Fruit fly (Drosophila melanogaster) ovary, adult (tissue): ENCODE measurements around the gene Gsc.

Source experiments
- CG17801 ChIP-seq: fragments of 200-800 bp; optimal IDR thresholded peaks from 2 replicates; lab custom pipeline; 2019; ENCODE audit warnings: missing biosample characterization, mild to moderate bottlenecking, missing genetic modification characterization, moderate library complexity; ENCODE audit not compliant: partially characterized antibody

Gsc gene

DNA sequence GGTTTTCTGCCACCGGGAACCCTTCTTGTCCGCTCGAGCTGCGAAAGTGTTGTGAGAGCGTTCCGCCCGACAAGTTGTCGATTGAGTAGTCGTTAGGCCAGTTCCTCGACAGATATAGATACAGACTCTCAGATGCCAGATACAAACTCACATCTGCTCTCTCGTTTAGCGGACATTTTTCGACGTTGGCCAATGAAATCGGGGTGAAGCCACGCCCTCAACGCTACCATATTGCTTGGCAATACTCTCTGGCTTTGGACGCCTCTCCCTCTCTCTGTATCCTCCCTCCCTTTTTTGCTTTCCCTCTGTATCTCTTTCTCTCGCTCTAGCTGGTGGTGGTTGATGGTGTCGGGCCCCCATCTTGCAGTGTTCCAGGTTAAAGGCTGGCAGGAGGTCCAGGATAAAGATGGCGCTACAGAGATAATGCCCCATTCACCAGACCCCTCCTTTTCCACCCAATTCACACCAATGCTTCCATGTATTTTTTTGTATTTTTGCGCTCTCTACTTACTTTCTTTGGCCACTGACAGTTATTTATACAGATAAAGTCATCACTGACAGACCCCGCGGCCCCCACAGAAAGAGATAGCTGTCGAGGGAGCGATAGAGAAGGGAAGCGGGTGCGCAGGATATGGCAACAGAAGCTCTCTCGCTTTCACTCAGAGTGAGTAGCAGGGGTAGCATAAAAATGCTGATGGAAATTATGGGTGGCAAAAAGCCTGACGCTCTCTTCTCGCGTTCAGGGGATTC lies at the start of gene Gsc:
Gene Gsc (minus strand): TSS at position 51 of the 750 bp plus-strand sequence.
- TF ChIP-seq CG17801 (GFP tag; lab: Kevin White, UChicago): no peak

DNA sequence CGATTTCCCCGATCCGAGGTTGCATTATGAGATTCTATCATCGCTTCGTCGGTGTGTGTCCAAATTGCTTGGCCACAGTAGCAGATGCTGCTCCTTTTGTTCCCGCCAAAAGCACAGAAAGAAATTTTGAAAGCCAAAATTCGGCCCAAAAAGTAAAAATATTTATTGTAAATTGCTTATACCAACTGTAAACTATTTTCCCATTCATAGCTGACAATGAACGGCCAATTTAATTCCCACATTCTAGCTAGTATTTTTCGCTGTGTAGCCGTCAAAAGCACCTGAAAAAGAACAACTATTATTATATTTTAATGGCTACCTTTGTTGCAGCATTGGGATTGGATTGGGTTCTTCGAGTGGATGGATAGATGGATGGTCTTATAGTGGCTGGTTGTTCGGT lies 42.0 kb upstream of the Gsc start:
- no peak for TF ChIP-seq CG17801 (GFP tag; lab: Kevin White, UChicago)

DNA sequence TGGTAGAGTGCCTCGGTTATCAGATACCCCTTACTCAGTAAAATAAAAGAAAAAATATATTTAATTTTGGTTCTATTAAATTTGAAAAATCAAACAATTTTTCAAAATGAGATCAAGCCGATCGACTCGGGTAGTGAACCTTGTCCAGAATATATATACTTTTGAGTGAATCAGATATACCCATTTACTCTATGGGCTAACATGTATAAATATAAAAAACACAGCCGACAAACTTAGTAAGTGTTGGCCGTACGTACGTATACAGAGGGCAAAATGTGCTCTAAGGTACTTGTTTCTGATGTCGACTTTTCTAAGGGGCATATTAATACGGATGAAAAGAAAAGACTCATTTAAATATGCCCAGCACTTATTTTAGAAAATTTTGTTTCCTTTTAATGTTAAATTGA lies 39.7 kb upstream of the Gsc start:
- TF ChIP-seq CG17801 (GFP tag; lab: Kevin White, UChicago): no peak

DNA sequence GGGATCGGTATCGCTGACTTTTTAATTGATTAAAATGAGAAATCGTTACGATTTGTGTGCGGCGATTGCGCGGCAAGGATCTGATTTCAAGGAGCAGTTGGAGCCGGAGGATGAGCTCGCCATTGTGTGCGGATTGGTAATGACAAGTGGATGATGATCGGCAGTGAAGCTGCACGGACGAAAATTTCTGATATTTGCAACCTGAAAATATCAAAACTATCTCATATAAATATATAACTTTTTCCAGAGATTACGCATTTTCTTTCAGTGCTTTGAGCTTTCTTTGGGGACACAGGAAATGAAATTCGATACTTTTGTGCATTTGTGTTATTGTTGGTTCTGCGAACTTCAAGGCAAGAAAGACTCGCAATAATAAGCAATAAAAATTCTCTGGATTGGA lies 38.7 kb upstream of the Gsc start:
- no peak for TF ChIP-seq CG17801 (GFP tag; lab: Kevin White, UChicago)

DNA sequence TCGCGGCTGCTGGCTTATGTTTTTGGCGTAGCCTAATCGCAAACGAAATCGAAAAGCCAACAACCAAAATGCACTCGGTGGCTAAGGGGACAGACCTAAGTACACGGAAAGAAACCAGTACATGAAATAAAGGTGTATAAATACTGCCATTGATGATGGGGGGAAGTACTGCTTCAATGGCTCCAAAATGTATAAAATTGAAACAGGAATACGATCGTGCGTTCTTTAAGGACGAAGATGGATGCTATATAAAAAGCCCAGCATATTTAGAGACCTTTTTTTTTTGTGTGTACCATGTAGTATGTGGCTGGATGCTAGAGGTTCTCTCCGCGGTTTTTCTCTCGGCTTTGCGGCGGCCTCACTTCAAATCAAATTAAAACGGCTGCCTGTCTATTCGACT lies 35.7 kb upstream of the Gsc start:
- no peak for TF ChIP-seq CG17801 (GFP tag; lab: Kevin White, UChicago)

DNA sequence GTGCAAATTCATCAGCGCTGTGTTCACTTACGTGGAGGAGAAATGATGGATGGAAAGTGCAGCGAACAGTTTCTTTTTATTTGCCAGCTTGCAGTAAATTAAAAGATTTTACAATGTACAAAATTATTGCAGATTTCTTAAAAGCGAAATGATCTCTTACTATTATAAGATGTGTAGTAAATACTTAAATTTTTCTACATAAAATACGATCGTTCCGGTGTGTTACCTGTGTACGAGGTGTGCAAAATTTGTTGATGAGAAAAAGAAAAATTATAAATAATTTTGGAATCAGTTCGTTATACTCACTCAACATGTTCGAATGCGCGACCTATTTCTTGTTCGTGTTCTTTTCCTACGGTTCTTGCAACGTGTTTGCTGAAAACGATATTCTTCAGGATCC lies 30.9 kb upstream of the Gsc start, which contains the start of gene CG2839:
Gene CG2839 (plus strand): TSS at position 301 of the 400 bp plus-strand sequence.
- TF ChIP-seq CG17801 (GFP tag; lab: Kevin White, UChicago): no peak

DNA sequence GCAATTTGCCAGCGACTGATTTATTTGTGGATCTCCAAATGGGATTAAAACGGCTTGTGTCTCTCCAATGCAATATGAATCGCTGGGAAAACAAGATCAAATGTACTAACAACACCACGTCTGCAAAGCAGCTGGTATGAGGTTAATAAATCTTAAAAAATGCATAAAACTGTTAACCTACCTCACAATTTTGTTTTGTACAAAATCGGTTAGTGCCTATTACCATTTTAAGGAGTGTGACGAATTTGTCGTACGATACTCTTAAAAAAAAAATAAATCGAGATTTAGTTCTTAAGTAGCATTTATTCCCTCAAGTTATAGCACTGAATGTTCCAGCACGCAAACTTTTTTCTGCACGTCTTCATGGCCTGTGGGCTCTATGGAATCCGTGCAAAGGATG lies 29.8 kb upstream of the Gsc start, which contains the start of gene lectin-21Ca:
Gene lectin-21Ca (plus strand): TSS at position 301 of the 400 bp plus-strand sequence.
- no peak for TF ChIP-seq CG17801 (GFP tag; lab: Kevin White, UChicago)

DNA sequence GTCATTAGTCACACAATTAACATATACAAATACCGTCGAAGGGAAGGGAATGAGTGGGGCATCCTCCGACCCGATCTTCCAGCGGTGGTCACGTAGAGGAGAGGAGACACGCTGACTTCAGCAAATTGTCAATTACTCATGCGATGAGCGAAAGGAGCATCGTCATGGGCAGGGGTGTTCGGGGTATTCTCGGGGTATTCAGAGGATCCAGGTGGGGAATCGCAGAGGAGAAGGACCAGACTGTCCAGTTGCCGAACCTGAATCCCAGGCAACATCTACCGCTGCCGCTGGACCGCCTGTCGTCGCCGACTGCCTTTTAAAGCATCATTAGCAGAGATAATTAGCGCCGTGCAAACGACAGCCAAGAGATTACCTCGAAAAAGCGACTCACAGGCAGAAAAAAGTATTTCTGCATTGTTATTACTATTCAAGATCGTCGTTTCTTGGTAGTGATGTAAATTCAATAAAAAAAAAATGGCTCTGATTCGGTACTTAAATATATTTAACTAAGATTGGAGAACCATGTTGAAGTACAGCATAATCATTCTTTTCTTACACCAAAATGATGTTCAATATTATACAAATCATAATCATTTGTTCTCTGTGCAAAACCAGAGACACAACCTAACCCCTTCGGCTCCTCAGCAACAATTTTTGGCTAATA lies 28.9 kb upstream of the Gsc start:
- no peak for TF ChIP-seq CG17801 (GFP tag; lab: Kevin White, UChicago)

DNA sequence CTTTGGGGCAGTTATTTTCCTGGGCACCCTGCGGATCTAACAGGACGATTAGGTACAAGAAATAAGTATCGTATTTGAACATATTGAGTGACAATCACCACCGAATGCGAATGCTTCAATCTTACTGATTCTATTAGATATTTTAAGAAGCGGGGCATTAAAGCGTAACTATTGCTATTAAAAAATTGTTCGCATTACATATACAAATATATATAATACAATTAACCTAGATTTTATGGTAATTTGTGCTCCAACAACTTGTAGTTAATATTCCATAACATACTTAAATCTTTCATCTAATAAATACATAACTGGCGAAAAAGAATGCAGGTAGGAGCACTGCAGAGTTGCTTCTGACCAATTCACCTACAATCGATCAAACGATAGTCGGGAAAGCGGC lies 26.6 kb upstream of the Gsc start, which contains the start of gene lectin-21Cb:
Gene lectin-21Cb (minus strand): TSS at position 101 of the 400 bp plus-strand sequence.
- TF ChIP-seq CG17801 (GFP tag; lab: Kevin White, UChicago): no peak

DNA sequence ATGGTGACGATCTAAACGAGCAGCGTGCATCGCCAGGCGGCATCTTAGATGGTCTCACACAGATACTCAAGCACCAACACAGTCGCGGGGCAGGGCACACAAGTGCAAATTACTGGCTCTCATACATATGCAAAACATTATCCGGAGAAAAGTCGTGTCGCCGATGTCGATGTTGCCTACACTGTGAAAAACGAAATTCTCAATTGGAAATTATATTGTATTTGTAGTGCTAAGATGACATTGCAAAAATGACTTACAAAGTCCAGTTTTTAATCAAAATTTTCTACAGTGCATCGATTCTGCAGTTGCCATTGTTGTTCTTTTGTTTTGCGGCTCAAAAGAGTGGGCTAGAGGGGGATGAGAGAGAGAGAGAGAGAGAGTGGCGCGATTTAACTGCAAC lies 25.3 kb upstream of the Gsc start:
- no peak for TF ChIP-seq CG17801 (GFP tag; lab: Kevin White, UChicago)

DNA sequence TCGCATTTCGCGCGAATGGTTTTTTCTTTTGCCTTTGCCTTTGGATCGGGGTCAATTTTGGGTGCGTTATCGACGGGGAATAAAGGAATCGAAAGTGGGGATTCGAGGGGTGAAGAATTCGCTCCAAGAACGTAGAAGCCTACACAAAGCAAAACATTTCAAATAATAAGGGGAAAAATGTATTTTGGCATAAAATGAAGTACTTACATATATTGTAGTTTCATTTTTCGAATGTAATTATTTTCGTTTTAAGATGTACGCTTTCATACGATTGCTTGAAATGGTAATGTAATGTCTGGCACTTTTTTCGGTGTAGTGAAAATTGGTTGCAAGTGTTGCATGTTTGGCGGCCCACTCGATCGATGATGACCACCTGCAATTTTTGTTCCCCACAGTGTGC lies 20.5 kb upstream of the Gsc start:
- TF ChIP-seq CG17801 (GFP tag; lab: Kevin White, UChicago): no peak

DNA sequence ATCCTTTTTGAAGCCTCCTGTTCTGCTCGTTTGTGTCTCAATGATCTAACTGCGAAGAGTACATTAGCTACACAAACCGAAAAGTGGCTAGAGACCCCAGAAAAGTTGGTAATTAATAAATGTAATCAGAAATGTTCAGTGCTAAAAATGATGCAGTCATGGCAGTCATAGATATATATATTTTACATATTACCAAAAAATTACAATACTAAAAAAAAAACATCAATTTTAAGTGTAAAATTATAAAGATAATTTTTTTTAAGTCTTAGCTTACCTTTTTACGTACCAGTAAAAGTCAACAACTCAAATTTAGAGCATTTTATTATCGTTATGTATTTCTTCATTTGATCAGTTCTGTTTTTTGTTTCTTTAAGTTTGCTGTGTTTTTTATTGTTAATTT lies 18.3 kb upstream of the Gsc start:
- TF ChIP-seq CG17801 (GFP tag; lab: Kevin White, UChicago): no peak

DNA sequence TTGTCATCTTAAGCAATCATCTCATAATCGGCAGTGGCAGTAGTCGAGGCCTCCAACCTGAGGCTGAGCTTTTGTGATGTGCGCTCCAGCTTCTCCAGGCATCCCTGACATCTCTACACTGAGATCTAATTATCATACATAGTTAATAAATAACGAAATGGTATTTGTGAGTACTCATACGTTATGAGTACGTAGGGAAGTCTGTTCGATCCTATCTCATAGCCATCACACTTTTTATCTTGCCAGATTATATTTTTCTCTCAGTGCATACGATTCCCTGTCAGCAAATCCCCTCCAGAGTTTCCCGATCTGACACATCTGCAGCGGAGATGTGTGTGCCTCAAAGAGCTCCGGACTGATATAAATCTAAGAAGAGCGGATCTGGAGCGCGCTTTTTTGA lies 15.0 kb upstream of the Gsc start:
- TF ChIP-seq CG17801 (GFP tag; lab: Kevin White, UChicago): no peak

DNA sequence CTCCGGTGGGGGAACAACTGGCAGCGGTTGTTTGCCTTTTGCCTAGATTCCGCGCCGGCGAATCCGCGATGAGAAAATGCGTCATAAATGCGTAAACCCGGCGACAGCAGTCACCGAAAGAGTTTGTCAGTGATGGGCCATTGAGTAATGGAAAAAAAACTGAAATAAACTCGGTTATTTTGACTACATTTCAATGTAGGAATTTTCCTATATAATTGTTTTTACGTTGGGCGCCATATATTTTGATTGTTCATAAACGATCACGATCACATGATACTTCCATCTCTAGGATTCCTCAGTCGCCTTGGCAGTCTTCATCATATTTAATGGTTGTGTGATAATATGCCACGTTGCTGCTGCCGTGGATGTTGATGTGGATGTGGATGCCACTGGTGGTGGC lies 13.7 kb upstream of the Gsc start:
- no peak for TF ChIP-seq CG17801 (GFP tag; lab: Kevin White, UChicago)

DNA sequence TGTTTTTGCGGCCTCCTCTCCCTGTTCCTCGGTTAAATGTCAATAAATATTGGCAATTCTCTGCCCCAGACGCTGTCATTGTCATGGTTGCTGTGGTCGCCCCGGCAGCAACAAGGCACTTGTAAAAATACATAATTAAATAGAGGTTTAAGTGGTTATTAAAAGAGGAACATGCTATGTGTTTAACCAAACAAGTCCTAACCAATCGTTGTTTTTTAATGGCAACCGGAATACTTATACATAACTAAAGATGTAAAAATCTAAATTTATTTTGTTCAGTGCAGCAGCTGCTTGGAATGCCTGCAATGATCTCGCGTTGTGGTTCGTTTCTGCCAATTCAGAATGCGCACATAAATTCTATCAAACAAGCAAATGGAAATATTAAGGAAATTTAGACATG lies 12.5 kb upstream of the Gsc start:
- no peak for TF ChIP-seq CG17801 (GFP tag; lab: Kevin White, UChicago)

DNA sequence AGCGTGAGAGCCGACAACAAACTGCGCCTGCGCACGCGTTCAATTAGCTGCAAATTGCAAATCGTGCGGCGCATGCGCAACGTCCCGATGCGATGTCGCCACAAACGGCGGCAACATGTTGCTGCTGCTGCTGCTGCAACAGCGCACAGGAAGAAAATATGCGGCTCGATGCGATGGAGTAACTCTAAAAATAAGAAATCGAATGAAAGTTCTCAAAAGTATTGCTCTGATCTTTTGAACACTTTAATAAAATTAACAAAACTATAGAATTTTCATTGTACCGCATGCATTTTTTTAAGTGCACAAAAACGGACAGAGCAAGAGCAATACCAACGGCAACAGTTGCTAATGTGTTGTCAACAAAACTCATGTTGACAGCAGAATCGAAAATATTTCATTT lies 11.7 kb upstream of the Gsc start:
- no peak for TF ChIP-seq CG17801 (GFP tag; lab: Kevin White, UChicago)
